Fruit fly (Drosophila melanogaster): ENCODE data around the gene CG6321.
A peak's percentile ranks its signal among the peaks of the same experiment; 100 is the strongest.

The CG6321 gene

dm6 chr3L:11093046-11093520, 32.1 kb upstream of the CG6321 start, which contains the start of gene JIL-1 (continued):
- TF ChIP-seq CG10654 (GFP tag; optimal IDR thresholded peaks at IDR 0.05) = peak; percentile 28
- TF ChIP-seq grau (tag; optimal IDR thresholded peaks at IDR 0.05) = peak; percentile 66
- peak; percentile 26 for TF ChIP-seq CG34376 (GFP tag; optimal IDR thresholded peaks at IDR 0.05)
- TF ChIP-seq CG17186 (GFP tag; optimal IDR thresholded peaks at IDR 0.05) = no peak
- no peak for TF ChIP-seq pita (GFP tag; optimal IDR thresholded peaks at IDR 0.05)
- peak; percentile 53 for TF ChIP-seq CG10147 (GFP tag; optimal IDR thresholded peaks at IDR 0.05)
- TF ChIP-seq ase (GFP tag; IDR thresholded peaks at IDR 0.05) = peak; percentile 76
- TF ChIP-seq CG5953 (GFP tag; IDR thresholded peaks at IDR 0.05) = peak; percentile 56
- TF ChIP-seq CG10462 (GFP tag; optimal IDR thresholded peaks at IDR 0.05) = no peak
- peak; percentile 1 to 59 for TF ChIP-seq Pdp1 (GFP tag; optimal IDR thresholded peaks at IDR 0.05)
- TF ChIP-seq Scr (GFP tag; IDR thresholded peaks at IDR 0.05; ENCODE audit: partially characterized antibody) = peak; percentile 88
- no peak for TF ChIP-seq CG12104 (GFP tag; optimal IDR thresholded peaks at IDR 0.05)
- peak; percentile 30 for TF ChIP-seq CG9437 (GFP tag; optimal IDR thresholded peaks at IDR 0.05)
- TF ChIP-seq knrl (GFP tag; IDR thresholded peaks at IDR 0.05; ENCODE audit: partially characterized antibody) = peak; percentile 87
- TF ChIP-seq CG17328 (GFP tag; IDR thresholded peaks at IDR 0.05) = peak; percentile 64
- no peak for TF ChIP-seq CG16863 (GFP tag; optimal IDR thresholded peaks at IDR 0.05)
- no peak for TF ChIP-seq Lim3 (GFP tag; IDR thresholded peaks at IDR 0.05)
- TF ChIP-seq CHES-1-like (GFP tag; optimal IDR thresholded peaks at IDR 0.05) = no peak
- no peak for TF ChIP-seq CG15073 (GFP tag; optimal IDR thresholded peaks at IDR 0.05)
- TF ChIP-seq pzg (GFP tag; optimal IDR thresholded peaks at IDR 0.05) = peak; percentile 79
- TF ChIP-seq gfzf (GFP tag; optimal IDR thresholded peaks at IDR 0.05) = no peak
- TF ChIP-seq CG34224 (GFP tag; IDR thresholded peaks at IDR 0.05; ENCODE audit: partially characterized antibody) = peak; percentile 83
- no peak for TF ChIP-seq Tbp (GFP tag; optimal IDR thresholded peaks at IDR 0.05)
- peak; percentile 50 for TF ChIP-seq rib (GFP tag; IDR thresholded peaks at IDR 0.05)
- no peak for TF ChIP-seq Trl (optimal IDR thresholded peaks at IDR 0.05)
- TF ChIP-seq Trl (GFP tag; optimal IDR thresholded peaks at IDR 0.05) = no peak
- TF ChIP-seq CG6272 (GFP tag; IDR thresholded peaks at IDR 0.05) = peak; percentile 94
- TF ChIP-seq trem (tag; optimal IDR thresholded peaks at IDR 0.05) = peak; percentile 8
- TF ChIP-seq CG18764 (GFP tag; optimal IDR thresholded peaks at IDR 0.05) = peak; percentile 30
- no peak for TF ChIP-seq hkb (optimal IDR thresholded peaks at IDR 0.05)
- TF ChIP-seq hkb (GFP tag; IDR thresholded peaks at IDR 0.05) = peak; percentile 26; the same call in 1 of the 2 replicates
- TF ChIP-seq CG16813 (GFP tag; IDR thresholded peaks at IDR 0.05; ENCODE audit: partially characterized antibody) = peak; percentile 89
- peak; percentile 84 for TF ChIP-seq Dref (GFP tag; IDR thresholded peaks at IDR 0.05)
- peak; percentile 24 for TF ChIP-seq slp2 (GFP tag; optimal IDR thresholded peaks at IDR 0.05)
- peak; percentile 19 for TF ChIP-seq CG17912 (GFP tag; optimal IDR thresholded peaks at IDR 0.05)
- no peak for TF ChIP-seq CG3163 (GFP tag; optimal IDR thresholded peaks at IDR 0.05)
- TF ChIP-seq Bgb (GFP tag; IDR thresholded peaks at IDR 0.05; ENCODE audit: partially characterized antibody) = peak; percentile 92
- TF ChIP-seq Ets97D (GFP tag; optimal IDR thresholded peaks at IDR 0.05) = peak; percentile 54
- peak; percentile 33 for TF ChIP-seq peb (GFP tag; IDR thresholded peaks at IDR 0.05)
- peak; percentile 57 for TF ChIP-seq CG16815 (GFP tag; optimal IDR thresholded peaks at IDR 0.05)
- TF ChIP-seq CG17568 (GFP tag; optimal IDR thresholded peaks at IDR 0.05) = peak; percentile 25
- TF ChIP-seq CG31224 (GFP tag; IDR thresholded peaks at IDR 0.05) = peak; percentile 65
- TF ChIP-seq h (optimal IDR thresholded peaks at IDR 0.05) = no peak
- peak; percentile 93 for TF ChIP-seq row (GFP tag; IDR thresholded peaks at IDR 0.05)
- peak; percentile 56 for TF ChIP-seq CG10959 (GFP tag; IDR thresholded peaks at IDR 0.05)
- peak; percentile 71 for TF ChIP-seq CG12391 (tag; optimal IDR thresholded peaks at IDR 0.05)
- TF ChIP-seq Dbx (GFP tag; IDR thresholded peaks at IDR 0.05) = peak; percentile 93
- no peak for TF ChIP-seq CG15011 (GFP tag; optimal IDR thresholded peaks at IDR 0.05)
- peak; percentile 4 for TF ChIP-seq CG10431 (GFP tag; optimal IDR thresholded peaks at IDR 0.05)
- TF ChIP-seq Oaz (GFP tag; IDR thresholded peaks at IDR 0.05) = no peak
- peak; percentile 93 for TF ChIP-seq slbo (GFP tag; IDR thresholded peaks at IDR 0.05)
- TF ChIP-seq CG30403 (GFP tag; optimal IDR thresholded peaks at IDR 0.05) = peak; percentile 77

All from whole organism, embryonic.